Worm (Caenorhabditis elegans) whole organism, L4 larva: ENCODE measurements around the gene fbxa-104.

Source experiments
- F49E8.2 ChIP-seq: sonication (generic microtip); optimal IDR thresholded peaks from 2 replicates; lab custom pipeline; 2016; ENCODE audit warnings: missing compliant biosample characterization, mild to moderate bottlenecking, missing genetic modification characterization, borderline replicate concordance
- T20F7.1 ChIP-seq: fragments of 200-800 bp; sonication (Bioruptor generic); optimal IDR thresholded peaks from 2 replicates; lab custom pipeline; 2018; ENCODE audit warnings: mild to moderate bottlenecking, missing genetic modification characterization, missing compliant biosample characterization
- Y48G9A.11 ChIP-seq: fragments of 200-800 bp; sonication (Bioruptor generic); IDR thresholded peaks from 2 replicates; pipeline ENCODE4 v1.3.6; 2022; ENCODE audit warnings: missing genetic modification reagents, missing genetic modification characterization, missing compliant biosample characterization
- Y75B8A.6 ChIP-seq: fragments of 200-800 bp; sonication (Bioruptor generic); IDR thresholded peaks from 2 replicates; pipeline ENCODE4 v1.3.6; 2022; ENCODE audit warnings: missing genetic modification reagents, missing genetic modification characterization, missing compliant biosample characterization
- ZK337.2 ChIP-seq: fragments of 200-800 bp; sonication (Bioruptor generic); IDR thresholded peaks from 2 replicates; pipeline ENCODE4 v1.3.6; 2022; ENCODE audit warnings: missing genetic modification reagents, missing genetic modification characterization, missing compliant biosample characterization
- ceh-20 ChIP-seq: fragments of 200-800 bp; sonication (Bioruptor generic); IDR thresholded peaks from 2 replicates; pipeline ENCODE4 v1.3.6; 2022; ENCODE audit warnings: missing genetic modification reagents, missing genetic modification characterization, missing compliant biosample characterization
- ceh-28 ChIP-seq: fragments of 150-350 bp; optimal IDR thresholded peaks from 2 replicates; lab custom pipeline; 2014; ENCODE audit warnings: missing biosample characterization, missing genetic modification reagents, missing genetic modification characterization
- ceh-62 ChIP-seq: sonication (generic microtip); optimal IDR thresholded peaks from 2 replicates; lab custom pipeline; 2017; ENCODE audit warnings: missing biosample characterization, missing genetic modification characterization
- ctbp-1 ChIP-seq: fragments of 200-800 bp; sonication (Bioruptor generic); IDR thresholded peaks from 2 replicates; pipeline ENCODE4 v1.3.6; 2022; ENCODE audit warnings: missing genetic modification reagents, missing genetic modification characterization, missing compliant biosample characterization
- daf-16 ChIP-seq, 3 experiments: sonication (generic microtip); optimal IDR thresholded peaks; 2 replicates each; lab custom pipeline; 2016 to 2017; ENCODE audit warnings: missing genetic modification characterization in 3 of 3, missing genetic modification reagents in 3 of 3, mild to moderate bottlenecking in 2 of 3, missing compliant biosample characterization in 2 of 3, missing biosample characterization in 1 of 3, moderate library complexity in 1 of 3
- dpl-1 ChIP-seq: fragments of 150-350 bp; optimal IDR thresholded peaks from 2 replicates; lab custom pipeline; 2014; ENCODE audit warnings: missing biosample characterization, missing genetic modification reagents, missing genetic modification characterization
- dve-1 ChIP-seq: sonication (generic microtip); optimal IDR thresholded peaks from 2 replicates; lab custom pipeline; 2017; ENCODE audit warnings: antibody characterized with exemption, mild to moderate bottlenecking, missing genetic modification characterization, missing compliant biosample characterization; ENCODE audit not compliant: insufficient read depth
- egl-27 ChIP-seq: sonication (generic microtip); optimal IDR thresholded peaks from 3 replicates; lab custom pipeline; 2017; ENCODE audit warnings: missing biosample characterization, missing genetic modification reagents, missing genetic modification characterization
- gei-8 ChIP-seq: fragments of 200-800 bp; sonication (Bioruptor generic); optimal IDR thresholded peaks from 2 replicates; lab custom pipeline; 2018; ENCODE audit warnings: mild to moderate bottlenecking, missing genetic modification characterization, missing compliant biosample characterization
- hif-1 ChIP-seq, 2 experiments: sonication (generic microtip); optimal IDR thresholded peaks; 2 replicates each; lab custom pipeline; 2016 to 2017; ENCODE audit warnings: missing compliant biosample characterization in 2 of 2, missing genetic modification characterization in 2 of 2, missing genetic modification reagents in 2 of 2, missing genotype in 2 of 2, mild to moderate bottlenecking in 1 of 2
- hlh-11 ChIP-seq: fragments of 200-800 bp; sonication (Bioruptor generic); optimal IDR thresholded peaks from 2 replicates; lab custom pipeline; 2018; ENCODE audit warnings: mild to moderate bottlenecking, missing genetic modification characterization, missing compliant biosample characterization
- hlh-30 ChIP-seq: sonication (generic microtip); optimal IDR thresholded peaks from 2 replicates; lab custom pipeline; 2017; ENCODE audit warnings: antibody characterized with exemption, mild to moderate bottlenecking, missing genetic modification characterization, missing compliant biosample characterization; ENCODE audit not compliant: insufficient read depth
- hmg-1.1 ChIP-seq: fragments of 200-800 bp; sonication (Bioruptor generic); IDR thresholded peaks from 2 replicates; pipeline ENCODE4 v1.3.6; 2022; ENCODE audit warnings: missing genetic modification reagents, missing genetic modification characterization, missing compliant biosample characterization
- lin-13 ChIP-seq: fragments of 150-350 bp; optimal IDR thresholded peaks from 2 replicates; lab custom pipeline; 2014; ENCODE audit warnings: missing biosample characterization, missing genetic modification reagents, missing genetic modification characterization
- lin-15B ChIP-seq: fragments of 150-350 bp; sonication (generic microtip); optimal IDR thresholded peaks from 3 replicates; lab custom pipeline; 2014; ENCODE audit warnings: missing biosample characterization, missing genetic modification characterization
- lsy-2 ChIP-seq, 2 experiments: fragments of 150-350 bp in 1 of 2; sonication (generic microtip) in 1 of 2; optimal IDR thresholded peaks; 2 replicates each; lab custom pipeline; 2014 to 2017; ENCODE audit warnings: missing biosample characterization in 2 of 2, missing genetic modification characterization in 2 of 2
- nhr-11 ChIP-seq: fragments of 150-350 bp; optimal IDR thresholded peaks from 2 replicates; lab custom pipeline; 2014; ENCODE audit warnings: missing biosample characterization, missing genetic modification characterization
- nhr-111 ChIP-seq: fragments of 200-800 bp; sonication (Bioruptor generic); optimal IDR thresholded peaks from 2 replicates; lab custom pipeline; 2018; ENCODE audit warnings: mild to moderate bottlenecking, missing genetic modification characterization, missing compliant biosample characterization
- nhr-28 ChIP-seq: fragments of 150-350 bp; optimal IDR thresholded peaks from 2 replicates; lab custom pipeline; 2014; ENCODE audit warnings: missing biosample characterization, missing genetic modification characterization
- nhr-6 ChIP-seq: fragments of 150-350 bp; optimal IDR thresholded peaks from 2 replicates; lab custom pipeline; 2014; ENCODE audit warnings: missing biosample characterization, missing genetic modification characterization
- pha-4 ChIP-seq, 2 experiments: fragments of 150-350 bp in 1 of 2; fragments of 200-800 bp in 1 of 2; sonication (Bioruptor generic) in 1 of 2; IDR thresholded peaks in 1 of 2; optimal IDR thresholded peaks in 1 of 2; 2 replicates each; pipeline versions ENCODE4 v1.3.6 to Lab custom; 2014 to 2022; ENCODE audit warnings: missing genetic modification characterization in 2 of 2, missing genetic modification reagents in 2 of 2, missing biosample characterization in 1 of 2, missing compliant biosample characterization in 1 of 2
- php-3 ChIP-seq: fragments of 200-800 bp; sonication (Bioruptor generic); IDR thresholded peaks from 2 replicates; pipeline ENCODE4 v1.3.6; 2022; ENCODE audit warnings: missing genetic modification reagents, missing genetic modification characterization, missing compliant biosample characterization
- pqm-1 ChIP-seq: sonication (generic microtip); optimal IDR thresholded peaks from 2 replicates; lab custom pipeline; 2017; ENCODE audit warnings: missing biosample characterization, missing genetic modification characterization
- skn-1 ChIP-seq: fragments of 150-350 bp; optimal IDR thresholded peaks from 2 replicates; lab custom pipeline; 2014; ENCODE audit warnings: missing biosample characterization, missing genetic modification characterization
- ztf-7 ChIP-seq: fragments of 150-350 bp; optimal IDR thresholded peaks from 2 replicates; lab custom pipeline; 2014; ENCODE audit warnings: missing biosample characterization, missing genetic modification characterization

The fbxa-104 gene

DNA sequence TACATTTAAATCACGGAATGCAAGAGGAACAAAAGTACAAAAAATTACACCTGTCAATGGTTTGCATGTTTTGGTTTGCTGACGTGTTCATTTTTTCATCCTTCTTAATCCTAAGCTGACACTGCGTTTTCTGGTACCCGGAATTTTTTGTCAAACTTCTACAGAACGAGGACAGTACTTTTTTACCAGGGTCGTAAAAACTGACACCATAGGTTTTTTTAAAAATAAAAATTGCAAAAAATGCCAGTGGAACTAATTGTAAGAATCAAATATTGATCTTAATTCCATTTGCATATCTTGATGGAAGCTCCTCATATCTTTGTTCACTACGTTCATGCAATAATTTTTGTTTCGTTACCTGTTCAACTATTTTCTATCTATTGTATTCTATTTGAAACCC, 18.6 kb downstream of the fbxa-104 start, which contains the start of gene srh-258 (continued):
- TF ChIP-seq nhr-6: no peak
- TF ChIP-seq ZK337.2: no peak
- no peak for TF ChIP-seq Y75B8A.6 (GFP tag; lab: Robert Waterston, UW)

DNA sequence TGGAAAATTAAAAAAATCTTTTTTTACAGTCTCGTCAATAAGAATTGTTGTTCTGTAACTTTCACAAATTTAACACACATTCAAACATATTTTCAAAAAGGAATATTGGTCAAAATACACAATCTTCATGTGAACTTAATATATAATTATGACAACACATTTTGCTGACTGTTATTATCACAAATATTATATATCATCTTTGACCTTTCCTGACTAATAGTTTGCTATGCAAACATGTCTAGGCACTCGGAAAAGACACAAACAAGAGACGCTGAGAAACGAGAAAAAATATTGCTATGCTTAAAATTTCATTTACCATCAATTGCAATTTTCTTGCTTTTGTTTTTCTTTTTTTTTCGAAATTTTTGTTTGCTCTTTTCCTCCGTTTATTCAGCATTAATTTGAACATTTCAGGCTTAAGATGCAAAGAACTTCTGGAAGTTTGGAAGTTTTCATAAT, 21.6 kb downstream of the fbxa-104 start, which contains the start of gene fbxa-135:
TSS of gene fbxa-135 (plus strand) at position 409 of the 459 bp plus-strand sequence.
- no peak for TF ChIP-seq T20F7.1 (GFP tag; lab: Kevin White, UChicago)
- no peak for TF ChIP-seq daf-16 (GFP tag; optimal IDR thresholded peaks at IDR 0.05; lab: Kevin White, UChicago)
- peak; percentile 93 for TF ChIP-seq daf-16 (tag; optimal IDR thresholded peaks at IDR 0.05; lab: Kevin White, UChicago)

DNA sequence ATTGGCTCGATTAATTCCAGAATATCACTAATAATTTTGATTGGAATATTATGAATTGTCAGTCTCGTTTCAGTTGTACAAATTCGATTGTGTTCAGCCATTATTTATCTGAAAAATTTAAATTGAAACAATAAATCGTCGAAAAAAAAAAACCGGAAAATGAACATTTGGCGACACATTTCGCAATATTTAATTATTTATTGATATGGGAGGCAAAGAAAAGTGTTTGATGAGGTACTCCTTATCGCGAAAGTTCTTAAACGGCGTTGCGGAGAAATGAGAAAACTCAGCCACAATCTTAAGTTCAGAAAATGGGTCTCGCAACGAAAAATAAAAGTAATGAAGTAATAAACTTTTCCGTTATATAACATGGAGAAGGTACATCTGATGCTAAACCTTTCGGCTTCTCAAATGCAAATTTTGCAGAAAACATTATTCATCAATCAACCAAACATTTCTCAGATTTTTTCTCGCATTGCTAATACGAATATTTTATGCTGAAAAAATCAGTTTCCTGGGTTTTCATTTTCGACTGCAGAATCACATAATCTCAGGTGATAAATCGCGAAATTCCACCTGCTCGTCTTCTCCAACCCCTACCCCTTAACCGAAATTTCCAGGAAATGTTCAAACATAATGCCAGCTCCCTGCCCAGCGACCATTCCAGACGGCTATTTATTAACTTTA, 23.6 kb downstream of the fbxa-104 start, which contains the start of the genes T06E6.15 and sri-7:
TSS of gene T06E6.15 (minus strand) at position 101 of the 687 bp plus-strand sequence.
TSS of gene sri-7 (plus strand) at position 637 of the 687 bp plus-strand sequence.
- TF ChIP-seq nhr-11 (tag; lab: Kevin White, UChicago): no peak
- no peak for TF ChIP-seq hlh-30 (tag; lab: Kevin White, UChicago)
- no peak for TF ChIP-seq ztf-7
- no peak for TF ChIP-seq ceh-62

- no peak for TF ChIP-seq lin-13 (GFP tag; lab: Kevin White, UChicago)
- no peak for TF ChIP-seq F49E8.2 (tag; lab: Kevin White, UChicago)
- no peak for TF ChIP-seq hlh-11
- TF ChIP-seq dve-1 (tag; lab: Kevin White, UChicago): no peak
- TF ChIP-seq nhr-6: no peak
- TF ChIP-seq Y75B8A.6 (GFP tag; lab: Robert Waterston, UW): no peak
- no peak for TF ChIP-seq hmg-1.1 (GFP tag; lab: Robert Waterston, UW)
- TF ChIP-seq php-3 (GFP tag; lab: Robert Waterston, UW): no peak
Measured at ce11 chrV:15398728-15399127, 24.8 kb downstream of the fbxa-104 start, which contains the start of gene fbxa-199. Gene fbxa-199, minus strand, starts transcription at chrV:15398828.

- TF ChIP-seq skn-1 (tag; lab: Kevin White, UChicago) (no peak), pqm-1 (tag; lab: Kevin White, UChicago) (no peak), lsy-2 (tag; optimal IDR thresholded peaks at IDR 0.05; lab: Kevin White, UChicago) (no peak), gei-8 (GFP tag; lab: Kevin White, UChicago) (no peak), dpl-1 (GFP tag; lab: Kevin White, UChicago) (no peak), Y48G9A.11 (GFP tag; lab: Robert Waterston, UW) (no peak), lin-15B (no peak), nhr-6 (no peak), nhr-111 (GFP tag; lab: Kevin White, UChicago) (no peak), Y75B8A.6 (GFP tag; lab: Robert Waterston, UW) (no peak), egl-27 (no peak), ceh-28 (no peak), php-3 (GFP tag; lab: Robert Waterston, UW) (no peak), nhr-28 (tag; lab: Kevin White, UChicago) (no peak), pha-4 (GFP tag; IDR thresholded peaks at IDR 0.05; lab: Robert Waterston, UW) (no peak), pha-4 (tag; optimal IDR thresholded peaks at IDR 0.05; lab: Kevin White, UChicago) (no peak), ceh-20 (GFP tag; lab: Robert Waterston, UW) (no peak), hif-1 (tag; optimal IDR thresholded peaks at IDR 0.05; lab: Kevin White, UChicago) (no peak), ctbp-1 (GFP tag; lab: Robert Waterston, UW) (no peak)
Measured at ce11 chrV:15397139-15397538, 26.3 kb downstream of the fbxa-104 start.
